Fruit fly (Drosophila melanogaster): ENCODE data around the gene gnu.

The gnu gene

dm6 chr3L:14759097-14759795 is 43.9 kb downstream of the gnu start (continued):
- peak; percentile 97 for TF ChIP-seq CG8359 (GFP tag; optimal IDR thresholded peaks at IDR 0.05; ENCODE audit: borderline replicate concordance)
- peak; percentile 100 for TF ChIP-seq CG9817 (tag; optimal IDR thresholded peaks at IDR 0.05)
- TF ChIP-seq Gug (GFP tag; IDR thresholded peaks at IDR 0.05) = peak; percentile 99
- TF ChIP-seq CG4328 (GFP tag; optimal IDR thresholded peaks at IDR 0.05) = peak; percentile 100
- peak; percentile 100 for TF ChIP-seq Xrp1 (GFP tag; IDR thresholded peaks at IDR 0.05)
- TF ChIP-seq CG32532 (GFP tag; IDR thresholded peaks at IDR 0.05) = peak; percentile 100
- peak; percentile 99 for TF ChIP-seq C15 (GFP tag; IDR thresholded peaks at IDR 0.05)
- peak; percentile 98 for TF ChIP-seq CG9876 (GFP tag; optimal IDR thresholded peaks at IDR 0.05)
- TF ChIP-seq HHEX (GFP tag; optimal IDR thresholded peaks at IDR 0.05) = peak; percentile 100
- TF ChIP-seq CG3407 (GFP tag; optimal IDR thresholded peaks at IDR 0.05) = peak; percentile 99
- TF ChIP-seq CG12236 (GFP tag; optimal IDR thresholded peaks at IDR 0.05) = peak; percentile 98
- peak; percentile 99 for TF ChIP-seq CG1647 (GFP tag; optimal IDR thresholded peaks at IDR 0.05)
- TF ChIP-seq CG12299 (tag; optimal IDR thresholded peaks at IDR 0.05) = peak; percentile 100
- TF ChIP-seq lilli (GFP tag; optimal IDR thresholded peaks at IDR 0.05) = peak; percentile 100
- peak; percentile 52 for TF ChIP-seq BEAF-32 (GFP tag; optimal IDR thresholded peaks at IDR 0.05)
- peak; percentile 100 for TF ChIP-seq Oli (tag; optimal IDR thresholded peaks at IDR 0.05)
- TF ChIP-seq CG5180 (GFP tag; optimal IDR thresholded peaks at IDR 0.05) = peak; percentile 95
- TF ChIP-seq Dek (tag; optimal IDR thresholded peaks at IDR 0.05) = peak; percentile 100
- TF ChIP-seq btn (GFP tag; optimal IDR thresholded peaks at IDR 0.05) = peak; percentile 93
- TF ChIP-seq peb (GFP tag; IDR thresholded peaks at IDR 0.05) = peak; percentile 99
- TF ChIP-seq CG7372 (GFP tag; IDR thresholded peaks at IDR 0.05) = peak; percentile 100
- TF ChIP-seq sima (GFP tag; optimal IDR thresholded peaks at IDR 0.05) = peak; percentile 97
- TF ChIP-seq fd64A (GFP tag; optimal IDR thresholded peaks at IDR 0.05) = peak; percentile 98
- TF ChIP-seq tio (GFP tag; optimal IDR thresholded peaks at IDR 0.05) = peak; percentile 100
- peak; percentile 100 for TF ChIP-seq CG32767 (GFP tag; IDR thresholded peaks at IDR 0.05)
- peak; percentile 99 for TF ChIP-seq CG12219 (GFP tag; optimal IDR thresholded peaks at IDR 0.05)
- peak; percentile 99 for TF ChIP-seq CG10654 (GFP tag; optimal IDR thresholded peaks at IDR 0.05)
- TF ChIP-seq Taf1 (GFP tag; IDR thresholded peaks at IDR 0.05) = peak; percentile 100
- peak; percentile 100 for TF ChIP-seq Fer2 (tag; optimal IDR thresholded peaks at IDR 0.05)
- peak; percentile 95 for TF ChIP-seq Elba2 (GFP tag; optimal IDR thresholded peaks at IDR 0.05)
- peak; percentile 99 for TF ChIP-seq CG11247 (GFP tag; IDR thresholded peaks at IDR 0.05)
- peak; percentile 99 for TF ChIP-seq emc (GFP tag; optimal IDR thresholded peaks at IDR 0.05)
- peak; percentile 99 for TF ChIP-seq Vsx1 (GFP tag; optimal IDR thresholded peaks at IDR 0.05)
- TF ChIP-seq MESR4 (GFP tag; optimal IDR thresholded peaks at IDR 0.05) = peak; percentile 79
- peak; percentile 99 for TF ChIP-seq CG8290 (GFP tag; optimal IDR thresholded peaks at IDR 0.05)
- peak; percentile 98 to 99 for TF ChIP-seq CG8290 (tag; optimal IDR thresholded peaks at IDR 0.05)
- peak; percentile 99 to 100 for TF ChIP-seq dpn (GFP tag; optimal IDR thresholded peaks at IDR 0.05)
- peak; percentile 99 for TF ChIP-seq kay (GFP tag; optimal IDR thresholded peaks at IDR 0.05)
- TF ChIP-seq ERR (GFP tag; optimal IDR thresholded peaks at IDR 0.05) = peak; percentile 98
- TF ChIP-seq CG11093 (GFP tag; IDR thresholded peaks at IDR 0.05) = peak; percentile 99
- peak; percentile 99 for TF ChIP-seq CG18476 (GFP tag; optimal IDR thresholded peaks at IDR 0.05)
- peak; percentile 98 for TF ChIP-seq Optix (GFP tag; IDR thresholded peaks at IDR 0.05)
- peak; percentile 96 for TF ChIP-seq Nf-YC (tag; optimal IDR thresholded peaks at IDR 0.05)
- peak; percentile 99 for TF ChIP-seq Dad (GFP tag; optimal IDR thresholded peaks at IDR 0.05)
- peak; percentile 100 for TF ChIP-seq CG11723 (GFP tag; optimal IDR thresholded peaks at IDR 0.05)
- TF ChIP-seq eyg (GFP tag; optimal IDR thresholded peaks at IDR 0.05) = peak; percentile 98
- TF ChIP-seq Opbp (GFP tag; IDR thresholded peaks at IDR 0.05; ENCODE audit: partially characterized antibody) = no peak; the same call in 2 of the 3 replicates
- TF ChIP-seq CG1792 (GFP tag; optimal IDR thresholded peaks at IDR 0.05) = peak; percentile 98
- TF ChIP-seq CG13775 (GFP tag; optimal IDR thresholded peaks at IDR 0.05) = peak; percentile 100
- TF ChIP-seq Fer3 (tag; optimal IDR thresholded peaks at IDR 0.05) = peak; percentile 100

Data from whole organism, embryonic.